Worm (Caenorhabditis elegans) whole organism, mixed stage, embryonic: Measurements from ENCODE around the gene mth-1.

Source experiments
- bed-3 ChIP-seq: fragments of 200-800 bp; sonication (Bioruptor generic); optimal IDR thresholded peaks from 3 replicates; lab custom pipeline; 2018; ENCODE audit warnings: mild to moderate bottlenecking, missing genetic modification characterization, moderate library complexity, missing compliant biosample characterization
- blmp-1 ChIP-seq: fragments of 150-350 bp; optimal IDR thresholded peaks from 2 replicates; lab custom pipeline; 2014; ENCODE audit warnings: missing biosample characterization, missing genetic modification characterization
- ceh-39 ChIP-seq: fragments of 150-350 bp; optimal IDR thresholded peaks from 2 replicates; lab custom pipeline; 2014; ENCODE audit warnings: missing biosample characterization, missing genetic modification characterization
- ceh-83 ChIP-seq: fragments of 200-800 bp; sonication (Bioruptor generic); optimal IDR thresholded peaks from 2 replicates; lab custom pipeline; 2018; ENCODE audit warnings: mild to moderate bottlenecking, missing genetic modification characterization, missing compliant biosample characterization
- ces-1 ChIP-seq: fragments of 150-350 bp; optimal IDR thresholded peaks from 2 replicates; lab custom pipeline; 2014; ENCODE audit warnings: missing biosample characterization, missing genetic modification reagents, missing genetic modification characterization
- cnd-1 ChIP-seq: fragments of 200-800 bp; sonication (Bioruptor generic); optimal IDR thresholded peaks from 2 replicates; lab custom pipeline; 2018; ENCODE audit warnings: mild to moderate bottlenecking, missing genetic modification characterization, missing compliant biosample characterization
- drap-1 ChIP-seq: fragments of 200-800 bp; sonication (Bioruptor generic); optimal IDR thresholded peaks from 3 replicates; lab custom pipeline; 2018; ENCODE audit warnings: mild to moderate bottlenecking, missing genetic modification characterization, missing compliant biosample characterization
- elt-1 ChIP-seq: sonication (generic microtip); optimal IDR thresholded peaks from 2 replicates; lab custom pipeline; 2017; ENCODE audit warnings: missing genetic modification characterization, mild to moderate bottlenecking, missing compliant biosample characterization, antibody characterized with exemption, moderate library complexity, borderline replicate concordance; ENCODE audit not compliant: insufficient read depth
- elt-3 ChIP-seq: fragments of 150-350 bp; optimal IDR thresholded peaks from 2 replicates; lab custom pipeline; 2014; ENCODE audit warnings: missing biosample characterization, missing genetic modification characterization
- flh-1 ChIP-seq: fragments of 200-800 bp; sonication (Bioruptor generic); optimal IDR thresholded peaks from 2 replicates; lab custom pipeline; 2018; ENCODE audit warnings: mild to moderate bottlenecking, missing genetic modification characterization, moderate library complexity, missing compliant biosample characterization
- ham-2 ChIP-seq: fragments of 200-800 bp; sonication (Bioruptor generic); optimal IDR thresholded peaks from 2 replicates; lab custom pipeline; 2018; ENCODE audit warnings: mild to moderate bottlenecking, missing genetic modification characterization, missing compliant biosample characterization
- lin-13 ChIP-seq: fragments of 150-350 bp; optimal IDR thresholded peaks from 2 replicates; lab custom pipeline; 2014; ENCODE audit warnings: missing biosample characterization, missing genetic modification characterization
- lin-32 ChIP-seq: fragments of 200-800 bp; sonication (Bioruptor generic); optimal IDR thresholded peaks from 2 replicates; lab custom pipeline; 2018; ENCODE audit warnings: mild to moderate bottlenecking, missing genetic modification characterization, missing compliant biosample characterization
- lsy-2 ChIP-seq: fragments of 150-350 bp; optimal IDR thresholded peaks from 2 replicates; lab custom pipeline; 2014; ENCODE audit warnings: missing biosample characterization, missing genetic modification characterization
- mep-1 ChIP-seq: fragments of 150-350 bp; optimal IDR thresholded peaks from 2 replicates; lab custom pipeline; 2017; ENCODE audit warnings: missing biosample characterization, missing genetic modification reagents, missing genetic modification characterization, inconsistent platforms
- mls-2 ChIP-seq: sonication (generic microtip); optimal IDR thresholded peaks from 2 replicates; lab custom pipeline; 2016; ENCODE audit warnings: mild to moderate bottlenecking, missing genetic modification characterization, moderate library complexity, missing compliant biosample characterization
- nhr-12 ChIP-seq: fragments of 150-350 bp; optimal IDR thresholded peaks from 2 replicates; lab custom pipeline; 2014; ENCODE audit warnings: missing biosample characterization, missing genetic modification characterization
- nhr-2 ChIP-seq: fragments of 150-350 bp; optimal IDR thresholded peaks from 2 replicates; lab custom pipeline; 2014; ENCODE audit warnings: missing biosample characterization, missing genetic modification characterization
- nhr-28 ChIP-seq: fragments of 150-350 bp; optimal IDR thresholded peaks from 2 replicates; lab custom pipeline; 2014; ENCODE audit warnings: missing biosample characterization, missing genetic modification characterization
- nhr-76 ChIP-seq: sonication (generic microtip); optimal IDR thresholded peaks from 2 replicates; lab custom pipeline; 2017; ENCODE audit warnings: missing biosample characterization, missing genetic modification characterization
- pha-4 ChIP-seq: fragments of 150-350 bp; optimal IDR thresholded peaks from 2 replicates; lab custom pipeline; 2018; ENCODE audit warnings: missing biosample characterization, missing genetic modification reagents, missing genetic modification characterization
- sem-2 ChIP-seq: fragments of 200-800 bp; sonication (Bioruptor generic); optimal IDR thresholded peaks from 2 replicates; lab custom pipeline; 2018; ENCODE audit warnings: mild to moderate bottlenecking, missing genetic modification characterization, missing compliant biosample characterization
- snpc-4 ChIP-seq: fragments of 150-350 bp; optimal IDR thresholded peaks from 2 replicates; lab custom pipeline; 2014; ENCODE audit warnings: missing biosample characterization, missing genetic modification characterization
- sptf-1 ChIP-seq: sonication (generic microtip); optimal IDR thresholded peaks from 2 replicates; lab custom pipeline; 2017; ENCODE audit warnings: mild to moderate bottlenecking, missing genetic modification characterization, moderate library complexity, missing compliant biosample characterization
- unc-120 ChIP-seq: sonication (generic microtip); optimal IDR thresholded peaks from 2 replicates; lab custom pipeline; 2017; ENCODE audit warnings: missing genetic modification characterization, missing compliant biosample characterization; ENCODE audit not compliant: poor library complexity, severe bottlenecking
- unc-39 ChIP-seq: fragments of 150-350 bp; optimal IDR thresholded peaks from 2 replicates; lab custom pipeline; 2014; ENCODE audit warnings: missing biosample characterization, missing genetic modification characterization
- unc-62 ChIP-seq: fragments of 150-350 bp; optimal IDR thresholded peaks from 2 replicates; lab custom pipeline; 2014; ENCODE audit warnings: missing biosample characterization, missing genetic modification reagents, missing genetic modification characterization
- zip-8 ChIP-seq: fragments of 150-350 bp; optimal IDR thresholded peaks from 2 replicates; lab custom pipeline; 2014; ENCODE audit warnings: missing biosample characterization, missing genetic modification characterization

Gene mth-1

DNA sequence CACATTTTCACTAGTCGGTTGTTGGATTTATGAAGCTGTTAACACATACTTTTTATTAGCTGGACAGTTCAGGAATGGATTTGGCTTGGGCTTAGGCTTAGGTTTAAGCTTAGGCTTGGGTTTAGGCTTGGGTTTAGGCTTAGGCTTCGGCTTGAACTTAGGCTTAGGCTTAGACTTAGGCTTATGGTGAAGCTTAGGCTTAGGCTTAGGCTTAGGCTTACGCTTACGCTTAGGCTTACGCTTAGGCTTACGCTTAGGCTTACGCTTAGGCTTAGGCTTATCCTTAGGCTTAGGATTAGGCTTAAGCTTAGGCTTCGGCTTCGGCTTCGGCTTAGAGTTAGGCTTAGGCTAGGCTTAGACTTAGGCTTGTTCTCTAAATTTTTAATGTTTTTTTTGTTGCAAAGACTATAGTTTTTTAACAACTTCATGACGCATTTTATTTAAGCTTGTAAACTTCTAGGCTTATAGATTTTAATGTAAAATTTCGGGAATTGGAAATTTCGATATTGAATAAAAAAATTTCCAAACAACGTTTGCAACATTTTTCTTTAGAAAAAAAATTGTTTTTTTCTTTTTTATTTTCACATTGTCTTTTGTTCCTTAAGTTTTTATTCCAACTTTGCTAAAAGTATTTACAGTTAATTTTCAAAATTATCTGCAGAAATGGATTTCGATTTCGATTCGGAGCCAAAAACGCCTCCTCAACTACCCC lies 48.3 kb downstream of the mth-1 start, which contains the start of gene R03H10.2:
Gene R03H10.2 (plus strand): TSS at position 662 of the 712 bp plus-strand sequence.
- TF ChIP-seq nhr-12 (tag; lab: Kevin White, UChicago) (no peak), ham-2 (peak; percentile 83), mep-1 (tag; lab: Kevin White, UChicago) (no peak), nhr-28 (tag; lab: Kevin White, UChicago) (no peak)

ce11 chrII:4152864-4153263 lies 50.7 kb downstream of the mth-1 start:
- TF ChIP-seq sptf-1 (tag; lab: Kevin White, UChicago) (no peak), ceh-83 (GFP tag; lab: Kevin White, UChicago) (peak; percentile 54), ces-1 (no peak)

DNA sequence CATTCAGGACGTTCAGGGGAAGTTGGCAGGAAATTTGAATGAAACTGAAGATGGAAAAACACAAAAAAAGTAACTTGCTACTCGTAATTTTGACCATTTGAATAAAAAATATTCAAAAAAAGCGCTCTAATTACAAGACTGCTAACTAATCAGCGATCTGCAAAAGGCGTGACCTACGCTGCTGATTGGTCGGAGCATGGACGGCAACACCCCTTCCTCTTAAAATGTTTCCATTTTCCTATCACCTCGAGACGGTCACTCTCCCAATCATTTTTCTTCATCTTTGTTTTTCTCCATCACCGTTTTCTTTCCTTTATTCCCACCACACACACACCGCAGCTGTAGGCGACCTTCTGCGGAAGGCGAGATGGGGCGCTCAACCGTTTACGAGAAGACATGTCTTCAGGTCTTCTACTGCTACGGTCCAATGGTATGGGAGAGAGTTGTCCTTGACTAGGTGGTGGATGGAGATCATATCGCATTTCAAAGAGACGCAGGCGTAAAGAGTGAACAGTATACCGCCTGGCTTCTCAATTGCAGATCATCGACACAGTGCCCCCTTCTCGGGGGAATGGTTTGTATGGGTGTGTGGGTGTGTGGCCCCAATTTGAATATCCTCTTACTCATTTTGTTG lies 52.0 kb downstream of the mth-1 start:
- TF ChIP-seq elt-1 (peak; percentile 69), unc-39 (no peak)
- TF ChIP-seq, all 35 proteins: peak for 1

DNA sequence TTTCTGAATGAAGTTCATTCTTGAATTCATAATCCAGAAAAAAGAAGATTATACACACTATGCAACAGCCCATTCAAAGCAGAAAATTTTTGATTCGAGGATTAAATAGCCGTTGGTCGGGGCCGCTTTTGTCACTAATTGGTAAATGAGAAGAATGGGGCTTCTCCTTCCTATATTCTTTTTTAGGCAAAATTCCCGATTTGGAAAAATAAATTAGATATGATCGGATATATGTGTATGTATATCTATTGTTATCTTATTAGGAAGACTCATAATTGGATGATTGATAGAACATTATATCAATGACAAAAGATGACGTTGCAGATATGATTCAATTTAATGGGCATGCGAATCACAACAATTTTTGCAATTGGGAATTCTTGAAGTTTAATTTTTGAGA lies 53.4 kb downstream of the mth-1 start:
- TF ChIP-seq mep-1 (tag; lab: Kevin White, UChicago): no peak
- TF ChIP-seq nhr-2 (tag; lab: Kevin White, UChicago): no peak
- TF ChIP-seq elt-3 (tag; lab: Kevin White, UChicago): no peak
- no peak for TF ChIP-seq ham-2
- TF ChIP-seq blmp-1 (tag; lab: Kevin White, UChicago): no peak
- no peak for TF ChIP-seq lin-13 (tag; lab: Kevin White, UChicago)
- TF ChIP-seq mls-2 (tag; lab: Kevin White, UChicago): no peak
- TF ChIP-seq drap-1: no peak
- no peak for TF ChIP-seq lsy-2 (tag; lab: Kevin White, UChicago)
- TF ChIP-seq lin-32 (GFP tag; lab: Kevin White, UChicago): no peak
- TF ChIP-seq nhr-76 (tag; lab: Kevin White, UChicago): no peak
- TF ChIP-seq zip-8 (tag; lab: Kevin White, UChicago): no peak
- TF ChIP-seq sem-2 (GFP tag; lab: Kevin White, UChicago): no peak
- TF ChIP-seq unc-62 (GFP tag; lab: Kevin White, UChicago): no peak
- no peak for TF ChIP-seq cnd-1 (tag; lab: Kevin White, UChicago)
- no peak for TF ChIP-seq unc-39
- no peak for TF ChIP-seq ces-1

- TF ChIP-seq lin-13 (tag; lab: Kevin White, UChicago): no peak
- no peak for TF ChIP-seq unc-120 (tag; lab: Kevin White, UChicago)
- TF ChIP-seq ces-1: no peak
- TF ChIP-seq bed-3 (GFP tag; lab: Kevin White, UChicago): no peak
- no peak for TF ChIP-seq unc-62 (GFP tag; lab: Kevin White, UChicago)
- no peak for TF ChIP-seq unc-39
- TF ChIP-seq flh-1 (GFP tag; lab: Kevin White, UChicago): no peak
- TF ChIP-seq pha-4 (tag; lab: Kevin White, UChicago): no peak
- no peak for TF ChIP-seq blmp-1 (tag; lab: Kevin White, UChicago)
- TF ChIP-seq snpc-4 (tag; lab: Kevin White, UChicago): no peak
- TF ChIP-seq sem-2 (GFP tag; lab: Kevin White, UChicago): no peak
- TF ChIP-seq zip-8 (tag; lab: Kevin White, UChicago): no peak
- no peak for TF ChIP-seq mls-2 (tag; lab: Kevin White, UChicago)
- no peak for TF ChIP-seq ceh-39 (tag; lab: Kevin White, UChicago)
- no peak for TF ChIP-seq ceh-83 (GFP tag; lab: Kevin White, UChicago)
- TF ChIP-seq mep-1 (tag; lab: Kevin White, UChicago): no peak
- TF ChIP-seq, all 35 proteins: peak for 0
These were observed 57.5 kb downstream of the mth-1 start, which contains the start of gene F56D3.1 for ce11 chrII:4146039-4146438. F56D3.1 (plus strand) TSS chrII:4146339.
